Fruit fly (Drosophila melanogaster) whole organism, wandering third instar larva: Measurements from ENCODE around the gene nkd.
A peak's percentile ranks its signal among the peaks of the same experiment; 100 is the strongest.

ENCODE experiments used
- Abd-B ChIP-seq: fragments of >200 bp; optimal IDR thresholded peaks from 2 replicates; lab custom pipeline; 2017; ENCODE audit warnings: missing biosample characterization, missing genetic modification characterization
- CG32264 ChIP-seq: fragments of 200-800 bp; sonication (Bioruptor generic); optimal IDR thresholded peaks from 2 replicates; lab custom pipeline; 2016; ENCODE audit warnings: missing biosample characterization, missing genetic modification characterization
- CG9705 ChIP-seq: fragments of 200-800 bp; sonication (Bioruptor generic); optimal IDR thresholded peaks from 2 replicates; lab custom pipeline; 2018; ENCODE audit warnings: missing biosample characterization, mild to moderate bottlenecking, missing genetic modification characterization
- CrebA ChIP-seq: fragments of 200-800 bp; sonication (Bioruptor generic); optimal IDR thresholded peaks from 2 replicates; lab custom pipeline; 2016; ENCODE audit warnings: missing biosample characterization, mild to moderate bottlenecking, missing genetic modification characterization, borderline replicate concordance
- Dfd ChIP-seq: fragments of >200 bp; optimal IDR thresholded peaks from 2 replicates; lab custom pipeline; 2017; ENCODE audit warnings: missing biosample characterization, missing genetic modification characterization
- Dif ChIP-seq: fragments of 200-275, 200-300 bp; sonication (Bioruptor generic); optimal IDR thresholded peaks from 2 replicates; lab custom pipeline; 2018; ENCODE audit warnings: missing biosample characterization, missing genetic modification characterization; ENCODE audit not compliant: partially characterized antibody
- GATAd ChIP-seq: sonication (Bioruptor generic); optimal IDR thresholded peaks from 2 replicates; lab custom pipeline; 2016; ENCODE audit warnings: missing biosample characterization, missing genetic modification characterization
- HLH106 ChIP-seq: fragments of 200-800 bp; optimal IDR thresholded peaks from 3 replicates; lab custom pipeline; 2019; ENCODE audit warnings: missing biosample characterization, mild to moderate bottlenecking, missing genetic modification characterization, moderate library complexity
- Hnf4 ChIP-seq: fragments of 200-800 bp; sonication (Bioruptor generic); optimal IDR thresholded peaks from 2 replicates; lab custom pipeline; 2016; ENCODE audit warnings: missing biosample characterization, mild to moderate bottlenecking, missing genetic modification characterization
- Hr78 ChIP-seq: fragments of >200 bp; optimal IDR thresholded peaks from 2 replicates; lab custom pipeline; 2017; ENCODE audit warnings: missing biosample characterization, missing genetic modification characterization
- Hr83 ChIP-seq: fragments of 200-300 bp; sonication (Bioruptor generic); optimal IDR thresholded peaks from 2 replicates; lab custom pipeline; 2016; ENCODE audit warnings: missing biosample characterization, mild to moderate bottlenecking, missing genetic modification characterization, moderate library complexity; ENCODE audit not compliant: poor library complexity, severe bottlenecking
- Jra ChIP-seq: sonication (Bioruptor generic); optimal IDR thresholded peaks from 2 replicates; lab custom pipeline; 2016; ENCODE audit warnings: missing biosample characterization, missing genetic modification characterization
- Mio ChIP-seq: sonication (Bioruptor generic); optimal IDR thresholded peaks from 2 replicates; lab custom pipeline; 2016; ENCODE audit warnings: missing biosample characterization, missing genetic modification characterization
- Myc ChIP-seq: fragments of >200 bp; optimal IDR thresholded peaks from 2 replicates; lab custom pipeline; 2017
- N ChIP-seq: fragments of >200 bp; optimal IDR thresholded peaks from 2 replicates; lab custom pipeline; 2018; ENCODE audit warnings: missing biosample characterization, missing external identifiers, missing genetic modification characterization
- OdsH ChIP-seq: fragments of 200-800 bp; sonication (Bioruptor generic); optimal IDR thresholded peaks from 2 replicates; lab custom pipeline; 2016; ENCODE audit warnings: missing biosample characterization, mild to moderate bottlenecking, missing genetic modification characterization
- Rel ChIP-seq, 2 experiments: fragments of 200-800 bp; sonication (Bioruptor generic) in 1 of 2; optimal IDR thresholded peaks; 2 replicates in 1 of 2; 3 replicates in 1 of 2; lab custom pipeline; 2016 to 2019; ENCODE audit warnings: mild to moderate bottlenecking in 2 of 2, missing biosample characterization in 2 of 2, missing genetic modification characterization in 2 of 2, moderate library complexity in 1 of 2
- Sp1 ChIP-seq: fragments of 200-800 bp; sonication (Bioruptor generic); optimal IDR thresholded peaks from 3 replicates; lab custom pipeline; 2019; ENCODE audit warnings: missing biosample characterization, mild to moderate bottlenecking, missing genetic modification characterization, moderate library complexity
- Vsx2 ChIP-seq: fragments of 200-300, 225-300 bp; sonication (Bioruptor generic); optimal IDR thresholded peaks from 2 replicates; lab custom pipeline; 2018; ENCODE audit warnings: missing biosample characterization, missing genetic modification characterization; ENCODE audit not compliant: partially characterized antibody
- br ChIP-seq: fragments of 200-800 bp; sonication (Bioruptor generic); optimal IDR thresholded peaks from 2 replicates; lab custom pipeline; 2016; ENCODE audit warnings: missing biosample characterization, missing genetic modification characterization
- brk ChIP-seq: fragments of 200-800 bp; sonication (Bioruptor generic); optimal IDR thresholded peaks from 2 replicates; lab custom pipeline; 2016; ENCODE audit warnings: missing biosample characterization, mild to moderate bottlenecking, missing genetic modification characterization
- dl ChIP-seq, 2 experiments: fragments of 175-275, 200-275 bp in 1 of 2; fragments of 200-275 bp in 1 of 2; sonication (Bioruptor generic); optimal IDR thresholded peaks; lab custom pipeline; 2018; ENCODE audit warnings: mild to moderate bottlenecking in 2 of 2, missing biosample characterization in 2 of 2, missing genetic modification characterization in 2 of 2, moderate library complexity in 2 of 2; ENCODE audit not compliant: partially characterized antibody in 2 of 2, insufficient read depth in 1 of 2
- dmrt93B ChIP-seq: fragments of 200-800 bp; sonication (Bioruptor generic); optimal IDR thresholded peaks from 2 replicates; lab custom pipeline; 2018; ENCODE audit warnings: missing biosample characterization, mild to moderate bottlenecking, missing genetic modification characterization
- dsf ChIP-seq: sonication (Bioruptor generic); optimal IDR thresholded peaks from 2 replicates; lab custom pipeline; 2016; ENCODE audit warnings: missing biosample characterization, missing genetic modification characterization, borderline replicate concordance
- ey ChIP-seq: fragments of 200-800 bp; sonication (Bioruptor generic); optimal IDR thresholded peaks from 2 replicates; lab custom pipeline; 2016; ENCODE audit warnings: missing biosample characterization, missing genetic modification characterization
- foxo ChIP-seq, 2 experiments: fragments of 200-800 bp; sonication (Bioruptor generic); optimal IDR thresholded peaks; 2 replicates in 1 of 2; 3 replicates in 1 of 2; lab custom pipeline; 2016 to 2017; ENCODE audit warnings: missing biosample characterization in 2 of 2, missing genetic modification characterization in 2 of 2
- fru ChIP-seq: fragments of 200-800 bp; sonication (Bioruptor generic); optimal IDR thresholded peaks from 3 replicates; lab custom pipeline; 2016; ENCODE audit warnings: missing biosample characterization, mild to moderate bottlenecking, missing genetic modification characterization
- h ChIP-seq: fragments of 200-800 bp; sonication (Bioruptor generic); optimal IDR thresholded peaks from 3 replicates; lab custom pipeline; 2016; ENCODE audit warnings: missing biosample characterization, mild to moderate bottlenecking, missing genetic modification characterization
- jim ChIP-seq: fragments of 175-275, 200-325 bp; sonication (Bioruptor generic); optimal IDR thresholded peaks from 2 replicates; lab custom pipeline; 2016; ENCODE audit warnings: missing biosample characterization, mild to moderate bottlenecking, missing genetic modification characterization
- lola ChIP-seq: fragments of >200 bp; optimal IDR thresholded peaks from 2 replicates; lab custom pipeline; 2017; ENCODE audit warnings: missing biosample characterization, missing genetic modification characterization
- pan ChIP-seq: fragments of >200 bp; optimal IDR thresholded peaks from 2 replicates; lab custom pipeline; 2017
- psq ChIP-seq: fragments of 200-800 bp; sonication (Bioruptor generic); optimal IDR thresholded peaks from 3 replicates; lab custom pipeline; 2017; ENCODE audit warnings: missing biosample characterization, mild to moderate bottlenecking, missing genetic modification characterization, moderate library complexity
- rgr ChIP-seq: fragments of 200-800 bp; sonication (Bioruptor generic); optimal IDR thresholded peaks from 3 replicates; lab custom pipeline; 2016; ENCODE audit warnings: missing biosample characterization, mild to moderate bottlenecking, missing genetic modification characterization
- sage ChIP-seq: fragments of 200-800 bp; sonication (Bioruptor generic); optimal IDR thresholded peaks from 2 replicates; lab custom pipeline; 2016; ENCODE audit warnings: missing biosample characterization, mild to moderate bottlenecking, missing genetic modification characterization
- sv ChIP-seq: fragments of 200-800 bp; sonication (Bioruptor generic); optimal IDR thresholded peaks from 3 replicates; lab custom pipeline; 2016; ENCODE audit warnings: missing biosample characterization, missing genetic modification characterization
- tai ChIP-seq: sonication (Bioruptor generic); optimal IDR thresholded peaks from 2 replicates; lab custom pipeline; 2016; ENCODE audit warnings: missing biosample characterization, missing genetic modification characterization
- usp ChIP-seq: fragments of >200 bp; optimal IDR thresholded peaks from 2 replicates; lab custom pipeline; 2017; ENCODE audit warnings: missing biosample characterization, missing genetic modification characterization
- woc ChIP-seq: sonication (Bioruptor generic); optimal IDR thresholded peaks from 2 replicates; lab custom pipeline; 2016; ENCODE audit warnings: missing biosample characterization, mild to moderate bottlenecking, missing genetic modification characterization

nkd gene

dm6 chr3L:19080926-19081700 lies 35.9 kb upstream of the nkd start:
- TF ChIP-seq jim (GFP tag; lab: Kevin White, UChicago) (no peak), brk (GFP tag; lab: Kevin White, UChicago) (no peak), Dif (GFP tag; lab: Kevin White, UChicago) (peak; percentile 70), dl (GFP tag; optimal IDR thresholded peaks at IDR 0.05; lab: Kevin White, UChicago; ENCODE audit: insufficient read depth in 1 of 2, partially characterized antibody in 2 of 2) (peak; percentile 16 to 56), Vsx2 (GFP tag; lab: Kevin White, UChicago) (no peak), HLH106 (tag; lab: Kevin White, UChicago) (no peak), Mio (GFP tag; lab: Kevin White, UChicago) (no peak), rgr (GFP tag; lab: Kevin White, UChicago) (no peak), Abd-B (GFP tag; lab: Kevin White, UChicago) (no peak), fru (GFP tag; lab: Kevin White, UChicago) (no peak), ey (GFP tag; lab: Kevin White, UChicago) (no peak), foxo (GFP tag; optimal IDR thresholded peaks at IDR 0.05; lab: Kevin White, UChicago) (no peak), Hr83 (GFP tag; lab: Kevin White, UChicago) (no peak), sv (GFP tag; lab: Kevin White, UChicago) (no peak), psq (GFP tag; lab: Kevin White, UChicago) (peak; percentile 72), woc (GFP tag; lab: Kevin White, UChicago) (no peak)
- TF ChIP-seq, all 38 proteins: peak for 3

- no peak for TF ChIP-seq Vsx2 (GFP tag; lab: Kevin White, UChicago)
- TF ChIP-seq Dfd = no peak
- no peak for TF ChIP-seq Mio (GFP tag; lab: Kevin White, UChicago)
- peak; percentile 35 for TF ChIP-seq rgr (GFP tag; lab: Kevin White, UChicago)
- peak; percentile 73 for TF ChIP-seq psq (GFP tag; lab: Kevin White, UChicago)
- TF ChIP-seq Jra (GFP tag; lab: Kevin White, UChicago) = peak; percentile 16
- no peak for TF ChIP-seq Hnf4
- peak; percentile 77 for TF ChIP-seq fru (GFP tag; lab: Kevin White, UChicago)
- TF ChIP-seq sv (GFP tag; lab: Kevin White, UChicago) = no peak
- peak; percentile 41 for TF ChIP-seq tai (GFP tag; lab: Kevin White, UChicago)
- no peak for TF ChIP-seq dsf (GFP tag; lab: Kevin White, UChicago)
- peak; percentile 58 for TF ChIP-seq HLH106 (tag; lab: Kevin White, UChicago)
- TF ChIP-seq Dif (GFP tag; lab: Kevin White, UChicago) = no peak
- peak; percentile 66 for TF ChIP-seq woc (GFP tag; lab: Kevin White, UChicago)
- peak in 1 of 2 experiments; percentile 74 for TF ChIP-seq foxo (GFP tag; optimal IDR thresholded peaks at IDR 0.05; lab: Kevin White, UChicago)
- no peak for TF ChIP-seq CrebA (GFP tag; lab: Kevin White, UChicago)
- TF ChIP-seq jim (GFP tag; lab: Kevin White, UChicago) = no peak
- peak; percentile 2 for TF ChIP-seq CG32264 (GFP tag; lab: Kevin White, UChicago)
- no peak for TF ChIP-seq Myc (lab: Kevin White, UChicago)
- peak; percentile 19 for TF ChIP-seq CG9705 (GFP tag; lab: Kevin White, UChicago)
- peak; percentile 48 for TF ChIP-seq h
- no peak for TF ChIP-seq Rel (GFP tag; optimal IDR thresholded peaks at IDR 0.05; lab: Kevin White, UChicago)
- TF ChIP-seq Rel (tag; optimal IDR thresholded peaks at IDR 0.05; lab: Kevin White, UChicago) = no peak
- peak; percentile 69 for TF ChIP-seq Sp1
- peak; percentile 73 for TF ChIP-seq ey (GFP tag; lab: Kevin White, UChicago)
- peak; percentile 60 for TF ChIP-seq dmrt93B
- no peak for TF ChIP-seq sage
- TF ChIP-seq br (GFP tag; lab: Kevin White, UChicago) = peak; percentile 61
- TF ChIP-seq dl (GFP tag; optimal IDR thresholded peaks at IDR 0.05; lab: Kevin White, UChicago; ENCODE audit: insufficient read depth in 1 of 2, partially characterized antibody in 2 of 2) = no peak
- TF ChIP-seq OdsH (GFP tag; lab: Kevin White, UChicago) = peak; percentile 44
- TF ChIP-seq usp (GFP tag; lab: Kevin White, UChicago) = no peak
- no peak for TF ChIP-seq Hr78 (GFP tag; lab: Kevin White, UChicago)
- TF ChIP-seq N (GFP tag; lab: Kevin White, UChicago) = no peak
- no peak for TF ChIP-seq brk (GFP tag; lab: Kevin White, UChicago)
- TF ChIP-seq lola (GFP tag; lab: Kevin White, UChicago) = no peak
- TF ChIP-seq Hr83 (GFP tag; lab: Kevin White, UChicago) = no peak
- no peak for TF ChIP-seq Abd-B (GFP tag; lab: Kevin White, UChicago)
- TF ChIP-seq GATAd (GFP tag; lab: Kevin White, UChicago) = no peak
- no peak for TF ChIP-seq pan (lab: Kevin White, UChicago)
Measured at dm6 chr3L:19079798-19080691, 34.8 kb upstream of the nkd start.
